Worm (Caenorhabditis elegans) whole organism, L3 larva: ENCODE data around the gene ZK177.12.

Experiments used
- ama-1 ChIP-seq: fragments of 150-350 bp; optimal IDR thresholded peaks from 2 replicates; lab custom pipeline; 2018
- elt-1 ChIP-seq: fragments of 150-350 bp; optimal IDR thresholded peaks from 2 replicates; lab custom pipeline; 2014; ENCODE audit warnings: missing biosample characterization, missing genetic modification characterization
- jun-1 ChIP-seq: fragments of 150-350 bp; optimal IDR thresholded peaks from 2 replicates; lab custom pipeline; 2014; ENCODE audit warnings: missing biosample characterization, missing genetic modification reagents, missing genetic modification characterization
- unc-39 ChIP-seq: sonication (generic microtip); optimal IDR thresholded peaks from 4 replicates; lab custom pipeline; 2017; ENCODE audit warnings: missing biosample characterization, missing genetic modification characterization

DNA sequence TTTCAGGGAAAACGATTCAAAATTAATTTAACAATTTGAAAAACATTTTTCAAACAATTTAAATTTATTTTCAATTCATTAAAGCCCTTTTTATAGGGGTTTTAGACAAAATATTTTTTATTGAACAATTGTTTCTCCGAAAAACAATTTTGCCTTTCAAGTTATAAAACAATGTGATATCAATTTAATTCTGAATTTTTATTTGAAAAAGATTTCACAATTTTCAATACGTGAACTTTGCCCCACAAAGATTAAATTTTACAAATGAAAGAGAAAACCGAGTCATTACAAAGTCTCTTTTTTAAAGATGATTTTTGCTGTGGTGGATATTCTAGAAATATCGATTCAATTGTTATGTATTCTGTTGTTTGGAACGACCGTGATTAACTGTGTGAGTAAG lies 2.6 kb upstream of the ZK177.12 start, which contains the start of gene ZK177.2:
- TF ChIP-seq elt-1 (no peak), ama-1 (lab: Kevin White, UChicago) (no peak), jun-1 (tag; lab: Kevin White, UChicago) (no peak), unc-39 (tag; lab: Kevin White, UChicago) (no peak)
